Worm (Caenorhabditis elegans) whole organism, early embryonic: ENCODE results near the gene C14C10.1.

ENCODE experiments used
- B0310.2 ChIP-seq: sonication (generic microtip); optimal IDR thresholded peaks from 2 replicates; lab custom pipeline; 2016; ENCODE audit warnings: mild to moderate bottlenecking, missing genetic modification characterization, missing compliant biosample characterization
- ama-1 ChIP-seq: fragments of 150-350 bp; optimal IDR thresholded peaks from 2 replicates; lab custom pipeline; 2014
- flt-1 ChIP-seq: fragments of 200-800 bp; sonication (Bioruptor generic); IDR thresholded peaks from 2 replicates; pipeline ENCODE4 v1.3.6; 2022; ENCODE audit warnings: missing genetic modification characterization, missing compliant biosample characterization
- hnd-1 ChIP-seq: sonication (generic microtip); optimal IDR thresholded peaks from 2 replicates; lab custom pipeline; 2016; ENCODE audit warnings: missing genetic modification characterization, missing compliant biosample characterization
- scrt-1 ChIP-seq: fragments of 200-800 bp; sonication (Bioruptor generic); IDR thresholded peaks from 2 replicates; pipeline ENCODE4 v1.3.6; 2022; ENCODE audit warnings: missing genetic modification characterization, missing compliant biosample characterization
- tbx-11 ChIP-seq: fragments of 200-800 bp; sonication (Bioruptor generic); IDR thresholded peaks from 2 replicates; pipeline ENCODE4 v1.3.6; 2022; ENCODE audit warnings: missing genetic modification characterization, missing compliant biosample characterization

ce11 chrV:12592379-12592778, 4.2 kb downstream of the C14C10.1 start, which contains the start of gene C14C10.2:
- TF ChIP-seq tbx-11 (GFP tag; lab: Robert Waterston, UW) (no peak), ama-1 (lab: Kevin White, UChicago) (no peak), B0310.2 (no peak), scrt-1 (GFP tag; lab: Robert Waterston, UW) (no peak), hnd-1 (no peak), flt-1 (no peak)
